Worm (Caenorhabditis elegans) whole organism, mixed stage, embryonic: ENCODE measurements around the gene dgn-1.

Experiments
- elt-3 ChIP-seq: fragments of 150-350 bp; optimal IDR thresholded peaks from 2 replicates; lab custom pipeline; 2014; ENCODE audit warnings: missing biosample characterization, missing genetic modification characterization
- ham-2 ChIP-seq: fragments of 200-800 bp; sonication (Bioruptor generic); optimal IDR thresholded peaks from 2 replicates; lab custom pipeline; 2018; ENCODE audit warnings: mild to moderate bottlenecking, missing genetic modification characterization, missing compliant biosample characterization
- lin-13 ChIP-seq: fragments of 150-350 bp; optimal IDR thresholded peaks from 2 replicates; lab custom pipeline; 2014; ENCODE audit warnings: missing biosample characterization, missing genetic modification characterization
- lsy-2 ChIP-seq: fragments of 150-350 bp; optimal IDR thresholded peaks from 2 replicates; lab custom pipeline; 2014; ENCODE audit warnings: missing biosample characterization, missing genetic modification characterization
- mab-5 ChIP-seq: fragments of 150-350 bp; optimal IDR thresholded peaks from 2 replicates; lab custom pipeline; 2014; ENCODE audit warnings: missing biosample characterization, missing genetic modification characterization
- mep-1 ChIP-seq: fragments of 150-350 bp; optimal IDR thresholded peaks from 2 replicates; lab custom pipeline; 2017; ENCODE audit warnings: missing biosample characterization, missing genetic modification reagents, missing genetic modification characterization, inconsistent platforms
- nhr-12 ChIP-seq: fragments of 150-350 bp; optimal IDR thresholded peaks from 2 replicates; lab custom pipeline; 2014; ENCODE audit warnings: missing biosample characterization, missing genetic modification characterization
- nhr-28 ChIP-seq: fragments of 150-350 bp; optimal IDR thresholded peaks from 2 replicates; lab custom pipeline; 2014; ENCODE audit warnings: missing biosample characterization, missing genetic modification characterization
- nhr-76 ChIP-seq: sonication (generic microtip); optimal IDR thresholded peaks from 2 replicates; lab custom pipeline; 2017; ENCODE audit warnings: missing biosample characterization, missing genetic modification characterization
- snpc-4 ChIP-seq: fragments of 150-350 bp; optimal IDR thresholded peaks from 2 replicates; lab custom pipeline; 2014; ENCODE audit warnings: missing biosample characterization, missing genetic modification characterization
- sptf-1 ChIP-seq: sonication (generic microtip); optimal IDR thresholded peaks from 2 replicates; lab custom pipeline; 2017; ENCODE audit warnings: mild to moderate bottlenecking, missing genetic modification characterization, moderate library complexity, missing compliant biosample characterization
- unc-62 ChIP-seq: fragments of 150-350 bp; optimal IDR thresholded peaks from 2 replicates; lab custom pipeline; 2014; ENCODE audit warnings: missing biosample characterization, missing genetic modification reagents, missing genetic modification characterization
- zip-8 ChIP-seq: fragments of 150-350 bp; optimal IDR thresholded peaks from 2 replicates; lab custom pipeline; 2014; ENCODE audit warnings: missing biosample characterization, missing genetic modification characterization

DNA sequence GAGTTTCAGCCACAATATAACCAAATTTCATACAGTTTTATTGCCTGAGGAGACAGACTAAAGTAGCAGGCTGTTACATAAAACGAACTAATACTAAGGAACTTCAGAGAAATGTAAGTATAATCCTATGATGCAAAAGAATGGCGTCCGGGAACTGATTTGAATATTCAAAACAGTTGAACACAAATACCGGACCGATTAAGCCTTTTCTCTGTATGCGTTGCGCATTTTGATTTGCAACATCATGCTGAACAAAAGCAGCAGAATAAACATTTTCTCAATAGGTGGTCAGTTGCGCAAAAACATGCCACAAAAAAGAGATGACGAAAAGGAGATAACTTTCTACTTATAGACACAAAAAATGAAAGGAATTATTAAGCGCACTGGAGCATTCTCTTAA lies 4.8 kb downstream of the dgn-1 start:
- TF ChIP-seq mab-5 (tag; lab: Kevin White, UChicago) (no peak), lsy-2 (tag; lab: Kevin White, UChicago) (no peak), elt-3 (tag; lab: Kevin White, UChicago) (no peak), lin-13 (tag; lab: Kevin White, UChicago) (no peak), sptf-1 (tag; lab: Kevin White, UChicago) (no peak), snpc-4 (tag; lab: Kevin White, UChicago) (no peak), mep-1 (no peak), unc-62 (GFP tag; lab: Kevin White, UChicago) (no peak), nhr-76 (tag; lab: Kevin White, UChicago) (no peak), nhr-28 (no peak), zip-8 (tag; lab: Kevin White, UChicago) (no peak), ham-2 (GFP tag; lab: Kevin White, UChicago) (no peak), nhr-12 (no peak)
